Worm (Caenorhabditis elegans): ENCODE results near the gene W07G4.8.

DNA sequence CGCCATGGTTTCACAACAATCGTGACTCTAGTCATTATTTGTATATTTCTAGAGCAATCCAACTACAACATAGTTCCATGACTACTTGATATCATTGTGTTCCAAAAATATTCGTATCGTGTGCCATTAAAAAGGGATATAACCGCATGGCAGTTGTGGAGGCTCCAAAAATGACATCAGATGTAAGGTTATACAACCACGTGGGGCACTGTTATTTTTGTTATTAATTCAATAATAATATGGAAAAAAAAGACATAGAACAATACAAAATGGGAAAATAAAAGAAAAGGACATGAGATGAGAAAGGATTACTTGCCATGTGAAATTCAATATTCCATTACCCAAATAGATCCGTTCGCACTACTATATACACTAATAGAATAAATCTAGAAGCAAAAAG, 26.1 kb upstream of the W07G4.8 start:
- TF ChIP-seq ceh-82 (tag; optimal IDR thresholded peaks at IDR 0.05) (no peak), ceh-62 (tag; optimal IDR thresholded peaks at IDR 0.05) (no peak), unc-62 (GFP tag; optimal IDR thresholded peaks at IDR 0.05 in 1 of 2) (peak in 1 of 2 experiments; percentile 14), unc-62 (tag; optimal IDR thresholded peaks at IDR 0.05) (no peak), fos-1 (tag; optimal IDR thresholded peaks at IDR 0.05) (no peak), lin-13 (GFP tag; optimal IDR thresholded peaks at IDR 0.05) (no peak), snpc-4 (tag; optimal IDR thresholded peaks at IDR 0.05) (no peak)
